Worm (Caenorhabditis elegans) whole organism, L1 larva: Measurements from ENCODE around the gene E01G4.6.
A peak's percentile ranks its signal among the peaks of the same experiment; 100 is the strongest.

ENCODE experiments used
- C16A3.4 ChIP-seq: fragments of 150-350 bp; optimal IDR thresholded peaks from 2 replicates; lab custom pipeline; 2014; ENCODE audit warnings: missing biosample characterization, missing genetic modification characterization
- Y116A8C.19 ChIP-seq: sonication (generic microtip); optimal IDR thresholded peaks from 2 replicates; lab custom pipeline; 2016; ENCODE audit warnings: missing compliant biosample characterization, missing genetic modification characterization, borderline replicate concordance
- aha-1 ChIP-seq: fragments of 150-350 bp; optimal IDR thresholded peaks from 2 replicates; lab custom pipeline; 2014; ENCODE audit warnings: missing biosample characterization, missing genetic modification characterization
- aly-2 ChIP-seq: fragments of 150-350 bp; optimal IDR thresholded peaks from 2 replicates; lab custom pipeline; 2014; ENCODE audit warnings: missing biosample characterization, missing genetic modification characterization
- ceh-63 ChIP-seq: fragments of 200-800 bp; sonication (Bioruptor generic); optimal IDR thresholded peaks from 2 replicates; lab custom pipeline; 2018; ENCODE audit warnings: mild to moderate bottlenecking, missing genetic modification characterization, missing compliant biosample characterization
- ceh-8 ChIP-seq: fragments of 200-800 bp; sonication (Bioruptor generic); optimal IDR thresholded peaks from 2 replicates; lab custom pipeline; 2018; ENCODE audit warnings: mild to moderate bottlenecking, missing genetic modification characterization, moderate library complexity, missing compliant biosample characterization
- ceh-82 ChIP-seq, 3 experiments: fragments of 150-350 bp in 1 of 3; sonication (generic microtip) in 2 of 3; optimal IDR thresholded peaks; 2 replicates each; lab custom pipeline; 2014 to 2017; ENCODE audit warnings: missing biosample characterization in 3 of 3, missing genetic modification characterization in 3 of 3
- ceh-88 ChIP-seq: fragments of 200-800 bp; sonication (Bioruptor generic); IDR thresholded peaks from 2 replicates; pipeline ENCODE4 v1.3.6; 2022; ENCODE audit warnings: missing genetic modification characterization, missing compliant biosample characterization
- ceh-90 ChIP-seq: sonication (generic microtip); optimal IDR thresholded peaks from 2 replicates; lab custom pipeline; 2016; ENCODE audit warnings: missing genetic modification characterization, missing compliant biosample characterization
- dpl-1 ChIP-seq, 3 experiments: fragments of 150-350 bp in 2 of 3; sonication (generic microtip) in 1 of 3; optimal IDR thresholded peaks; 2 replicates each; lab custom pipeline; 2014 to 2017; ENCODE audit warnings: missing biosample characterization in 3 of 3, missing genetic modification characterization in 3 of 3, missing genetic modification reagents in 3 of 3
- dsc-1 ChIP-seq: sonication (generic microtip); optimal IDR thresholded peaks from 2 replicates; lab custom pipeline; 2016; ENCODE audit warnings: mild to moderate bottlenecking, missing genetic modification characterization, missing compliant biosample characterization
- efl-1 ChIP-seq, 4 experiments: fragments of 150-350 bp; optimal IDR thresholded peaks in 3 of 4; peaks in 1 of 4; 1 replicate in 1 of 4; 2 replicates in 3 of 4; lab custom pipeline; 2014; ENCODE audit warnings: missing biosample characterization in 2 of 4, missing genetic modification characterization in 2 of 4, missing genetic modification reagents in 2 of 4
- egl-13 ChIP-seq: sonication (generic microtip); optimal IDR thresholded peaks from 2 replicates; lab custom pipeline; 2016; ENCODE audit warnings: missing genotype, missing genetic modification reagents, missing genetic modification characterization, missing compliant biosample characterization
- elt-2 ChIP-seq: sonication (generic microtip); optimal IDR thresholded peaks from 2 replicates; lab custom pipeline; 2016; ENCODE audit warnings: missing genetic modification characterization, mild to moderate bottlenecking, inconsistent platforms, missing compliant biosample characterization, missing genetic modification reagents
- elt-3 ChIP-seq, 6 experiments: fragments of 150-350 bp in 1 of 6; sonication (generic microtip); optimal IDR thresholded peaks; 2 replicates each; lab custom pipeline; 2017 to 2018; ENCODE audit warnings: missing biosample characterization in 6 of 6, missing genetic modification characterization in 6 of 6, inconsistent platforms in 1 of 6
- ets-5 ChIP-seq: fragments of 200-800 bp; sonication (Bioruptor generic); IDR thresholded peaks from 2 replicates; pipeline ENCODE4 v1.3.6; 2022; ENCODE audit warnings: missing genetic modification characterization, missing compliant biosample characterization
- fkh-4 ChIP-seq: sonication (generic microtip); optimal IDR thresholded peaks from 2 replicates; lab custom pipeline; 2016; ENCODE audit warnings: missing compliant biosample characterization, missing genetic modification characterization, borderline replicate concordance
- fkh-8 ChIP-seq: sonication (generic microtip); optimal IDR thresholded peaks from 2 replicates; lab custom pipeline; 2016; ENCODE audit warnings: mild to moderate bottlenecking, missing genetic modification characterization, missing compliant biosample characterization
- grh-1 ChIP-seq: fragments of 200-800 bp; sonication (Bioruptor generic); IDR thresholded peaks from 2 replicates; pipeline ENCODE4 v1.3.6; 2022; ENCODE audit warnings: missing genetic modification reagents, missing genetic modification characterization, missing compliant biosample characterization
- hlh-17 ChIP-seq: fragments of 200-800 bp; sonication (Bioruptor generic); optimal IDR thresholded peaks from 2 replicates; lab custom pipeline; 2018; ENCODE audit warnings: missing genetic modification characterization, mild to moderate bottlenecking, missing compliant biosample characterization, moderate library complexity, borderline replicate concordance
- hlh-4 ChIP-seq: sonication (generic microtip); optimal IDR thresholded peaks from 2 replicates; lab custom pipeline; 2016; ENCODE audit warnings: mild to moderate bottlenecking, missing genetic modification characterization, missing compliant biosample characterization
- isw-1 ChIP-seq: fragments of 200-800 bp; sonication (Bioruptor generic); IDR thresholded peaks from 2 replicates; pipeline ENCODE4 v1.3.6; 2022; ENCODE audit warnings: missing genetic modification characterization, missing compliant biosample characterization
- lin-13 ChIP-seq: fragments of 150-350 bp; optimal IDR thresholded peaks from 2 replicates; lab custom pipeline; 2014; ENCODE audit warnings: missing biosample characterization, missing genetic modification reagents, missing genetic modification characterization
- lin-39 ChIP-seq: fragments of 150-350 bp; optimal IDR thresholded peaks from 2 replicates; lab custom pipeline; 2014; ENCODE audit warnings: missing biosample characterization, missing genetic modification reagents, missing genetic modification characterization
- lir-3 ChIP-seq: sonication (generic microtip); optimal IDR thresholded peaks from 2 replicates; lab custom pipeline; 2016; ENCODE audit warnings: mild to moderate bottlenecking, missing genetic modification characterization, moderate library complexity, missing compliant biosample characterization; ENCODE audit not compliant: poor library complexity
- lsy-2 ChIP-seq, 2 experiments: fragments of 150-350 bp; optimal IDR thresholded peaks; 2 replicates each; lab custom pipeline; 2014; ENCODE audit warnings: missing biosample characterization in 2 of 2, missing genetic modification characterization in 2 of 2
- mef-2 ChIP-seq: fragments of 150-350 bp; optimal IDR thresholded peaks from 2 replicates; lab custom pipeline; 2014; ENCODE audit warnings: missing biosample characterization, missing genetic modification characterization
- nhr-11 ChIP-seq: fragments of 150-350 bp; optimal IDR thresholded peaks from 2 replicates; lab custom pipeline; 2014; ENCODE audit warnings: missing biosample characterization, missing genetic modification characterization
- nhr-19 ChIP-seq: fragments of 200-800 bp; sonication (Bioruptor generic); conservative IDR thresholded peaks from 2 replicates; pipeline ENCODE4 v1.3.6; 2022; ENCODE audit warnings: missing genetic modification characterization, missing compliant biosample characterization
- nhr-77 ChIP-seq: fragments of 150-350 bp; optimal IDR thresholded peaks from 2 replicates; lab custom pipeline; 2014; ENCODE audit warnings: missing biosample characterization, missing genetic modification characterization
- nhr-84 ChIP-seq: sonication (generic microtip); optimal IDR thresholded peaks from 2 replicates; lab custom pipeline; 2017; ENCODE audit warnings: missing biosample characterization, missing genetic modification characterization
- nhr-85 ChIP-seq: sonication (generic microtip); peaks from one replicate; lab custom pipeline; 2016; ENCODE audit warnings: missing genetic modification characterization, inconsistent platforms, missing compliant biosample characterization
- nhr-90 ChIP-seq: sonication (generic microtip); optimal IDR thresholded peaks from 2 replicates; lab custom pipeline; 2016; ENCODE audit warnings: mild to moderate bottlenecking, missing genetic modification characterization, missing compliant biosample characterization; ENCODE audit not compliant: poor library complexity
- pax-3 ChIP-seq: fragments of 200-800 bp; sonication (Bioruptor generic); optimal IDR thresholded peaks from 2 replicates; lab custom pipeline; 2018; ENCODE audit warnings: mild to moderate bottlenecking, missing genetic modification characterization, moderate library complexity, missing compliant biosample characterization
- pqm-1 ChIP-seq: sonication (generic microtip); optimal IDR thresholded peaks from 3 replicates; lab custom pipeline; 2017; ENCODE audit warnings: missing biosample characterization, missing genetic modification characterization
- rnt-1 ChIP-seq: sonication (generic microtip); optimal IDR thresholded peaks from 2 replicates; lab custom pipeline; 2016; ENCODE audit warnings: mild to moderate bottlenecking, missing genetic modification characterization, moderate library complexity, missing compliant biosample characterization
- snu-23 ChIP-seq: sonication (generic microtip); optimal IDR thresholded peaks from 2 replicates; lab custom pipeline; 2016; ENCODE audit warnings: missing genetic modification characterization, missing compliant biosample characterization
- sox-4 ChIP-seq: sonication (generic microtip); optimal IDR thresholded peaks from 2 replicates; lab custom pipeline; 2016; ENCODE audit warnings: missing genetic modification characterization, missing compliant biosample characterization
- sptf-1 ChIP-seq: fragments of 150-350 bp; optimal IDR thresholded peaks from 2 replicates; lab custom pipeline; 2014; ENCODE audit warnings: missing biosample characterization, missing genetic modification characterization
- sup-37 ChIP-seq: fragments of 200-800 bp; sonication (Bioruptor generic); optimal IDR thresholded peaks from 2 replicates; lab custom pipeline; 2018; ENCODE audit warnings: mild to moderate bottlenecking, missing genetic modification characterization, missing compliant biosample characterization
- swsn-7 ChIP-seq: sonication (generic microtip); optimal IDR thresholded peaks from 2 replicates; lab custom pipeline; 2016; ENCODE audit warnings: missing genetic modification characterization, missing compliant biosample characterization
- tlp-1 ChIP-seq: fragments of 150-350 bp; optimal IDR thresholded peaks from 2 replicates; lab custom pipeline; 2014; ENCODE audit warnings: missing biosample characterization, missing genetic modification characterization
- unc-130 ChIP-seq: fragments of 150-350 bp; optimal IDR thresholded peaks from 2 replicates; lab custom pipeline; 2017; ENCODE audit warnings: missing biosample characterization, missing genetic modification characterization, inconsistent platforms
- unc-86 ChIP-seq: sonication (generic microtip); optimal IDR thresholded peaks from 2 replicates; lab custom pipeline; 2016; ENCODE audit warnings: missing genetic modification characterization, missing compliant biosample characterization
- vab-15 ChIP-seq: sonication (generic microtip); optimal IDR thresholded peaks from 2 replicates; lab custom pipeline; 2017; ENCODE audit warnings: missing genotype, mild to moderate bottlenecking, missing genetic modification characterization, missing compliant biosample characterization
- zag-1 ChIP-seq: fragments of 150-350 bp; optimal IDR thresholded peaks from 2 replicates; lab custom pipeline; 2014; ENCODE audit warnings: missing biosample characterization, missing genetic modification characterization
- zip-4 ChIP-seq: fragments of 200-800 bp; sonication (Bioruptor generic); optimal IDR thresholded peaks from 2 replicates; lab custom pipeline; 2018; ENCODE audit warnings: mild to moderate bottlenecking, missing genetic modification characterization, moderate library complexity, missing compliant biosample characterization
- ztf-11 ChIP-seq, 2 experiments: sonication (generic microtip); optimal IDR thresholded peaks; 2 replicates each; lab custom pipeline; 2016 to 2017; ENCODE audit warnings: missing genetic modification characterization in 2 of 2, missing biosample characterization in 1 of 2, missing compliant biosample characterization in 1 of 2

The E01G4.6 gene

DNA sequence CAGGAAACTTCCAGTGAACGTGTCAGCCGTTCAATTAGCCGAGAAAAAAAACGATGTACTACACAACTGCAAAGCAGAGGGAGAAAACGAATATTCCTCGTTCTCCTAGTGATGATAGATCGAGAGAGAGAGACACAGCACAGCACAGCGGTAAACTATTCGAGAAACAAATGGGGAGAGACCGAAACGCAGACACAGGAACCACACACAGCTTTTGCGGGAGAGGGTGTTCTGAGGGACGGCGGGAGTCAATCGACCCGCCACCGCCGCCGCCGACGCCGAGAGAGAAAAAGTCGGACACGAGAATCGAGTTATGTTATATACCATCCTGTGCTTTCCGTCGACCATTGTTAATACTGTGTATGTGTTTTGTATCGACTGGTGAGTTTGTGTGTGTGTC is 25.6 kb upstream of the E01G4.6 start (continued):
- TF ChIP-seq unc-130 (no peak), sptf-1 (tag; lab: Kevin White, UChicago) (no peak), ceh-82 (tag; optimal IDR thresholded peaks at IDR 0.05; lab: Kevin White, UChicago) (no peak), efl-1 (optimal IDR thresholded peaks at IDR 0.05; lab: Kevin White, UChicago) (no peak), efl-1 (GFP tag; optimal IDR thresholded peaks at IDR 0.05 in 1 of 2; lab: Kevin White, UChicago) (no peak), pqm-1 (tag; lab: Kevin White, UChicago) (no peak), nhr-84 (no peak), zag-1 (tag; lab: Kevin White, UChicago) (no peak), dpl-1 (GFP tag; optimal IDR thresholded peaks at IDR 0.05; lab: Kevin White, UChicago) (no peak), unc-86 (tag; lab: Kevin White, UChicago) (no peak), ztf-11 (tag; optimal IDR thresholded peaks at IDR 0.05; lab: Kevin White, UChicago) (no peak), aly-2 (tag; lab: Kevin White, UChicago) (no peak), sup-37 (GFP tag; lab: Kevin White, UChicago) (no peak), egl-13 (tag; lab: Kevin White, UChicago) (no peak), lin-39 (tag; lab: Kevin White, UChicago) (no peak), isw-1 (no peak), sox-4 (no peak), ceh-63 (GFP tag; lab: Kevin White, UChicago) (no peak)

ce11 chrII:13460592-13461395 is 21.4 kb upstream of the E01G4.6 start, which contains the start of gene pqn-27:
TSS of gene pqn-27 (minus strand) at chrII:13460642.
- TF ChIP-seq lir-3 (tag; lab: Kevin White, UChicago) (no peak), nhr-11 (no peak), C16A3.4 (tag; lab: Kevin White, UChicago) (peak; percentile 47), vab-15 (no peak), ceh-88 (GFP tag; lab: Robert Waterston, UW) (no peak), ceh-90 (tag; lab: Kevin White, UChicago) (no peak), nhr-85 (peak; percentile 89), Y116A8C.19 (tag; lab: Kevin White, UChicago) (no peak), nhr-19 (GFP tag; lab: Robert Waterston, UW) (peak; percentile 89), pax-3 (tag; lab: Kevin White, UChicago) (no peak), nhr-77 (tag; lab: Kevin White, UChicago) (no peak), snu-23 (GFP tag; lab: Kevin White, UChicago) (peak; percentile 82), ets-5 (no peak), tlp-1 (tag; lab: Kevin White, UChicago) (no peak), fkh-4 (tag; lab: Kevin White, UChicago) (no peak), dsc-1 (tag; lab: Kevin White, UChicago) (peak; percentile 57), swsn-7 (tag; lab: Kevin White, UChicago) (peak; percentile 63), dpl-1 (GFP tag; optimal IDR thresholded peaks at IDR 0.05; lab: Kevin White, UChicago) (peak; percentile 53 to 58 (median 56)), mef-2 (tag; lab: Kevin White, UChicago) (no peak), lsy-2 (tag; optimal IDR thresholded peaks at IDR 0.05; lab: Kevin White, UChicago) (peak; percentile 73 to 79), ceh-63 (GFP tag; lab: Kevin White, UChicago) (no peak), sox-4 (no peak), hlh-17 (GFP tag; lab: Kevin White, UChicago) (no peak), unc-86 (tag; lab: Kevin White, UChicago) (no peak), fkh-8 (tag; lab: Kevin White, UChicago) (no peak), hlh-4 (no peak), lin-39 (tag; lab: Kevin White, UChicago) (peak; percentile 64), zip-4 (GFP tag; lab: Kevin White, UChicago) (no peak), rnt-1 (tag; lab: Kevin White, UChicago) (peak; percentile 29), nhr-90 (peak; percentile 77), elt-3 (tag; optimal IDR thresholded peaks at IDR 0.05; lab: Kevin White, UChicago) (peak in 2 of 6 experiments; percentile 86 to 94), ceh-82 (tag; optimal IDR thresholded peaks at IDR 0.05; lab: Kevin White, UChicago) (peak in 2 of 3 experiments; percentile 20 to 37), elt-2 (tag; lab: Kevin White, UChicago) (peak; percentile 56), grh-1 (peak; percentile 89), sptf-1 (tag; lab: Kevin White, UChicago) (no peak), ceh-8 (GFP tag; lab: Kevin White, UChicago) (no peak), aha-1 (no peak), lin-13 (GFP tag; lab: Kevin White, UChicago) (peak; percentile 44)
